Worm (Caenorhabditis elegans) whole organism, L1 larva: Measurements from ENCODE around the gene D1046.16.

Experiments
- C04F5.9 ChIP-seq: sonication (generic microtip); optimal IDR thresholded peaks from 2 replicates; lab custom pipeline; 2016; ENCODE audit warnings: missing genetic modification characterization, missing compliant biosample characterization
- C16A3.4 ChIP-seq: fragments of 150-350 bp; optimal IDR thresholded peaks from 2 replicates; lab custom pipeline; 2014; ENCODE audit warnings: missing biosample characterization, missing genetic modification characterization
- F16B12.6 ChIP-seq: fragments of 150-350 bp; optimal IDR thresholded peaks from 2 replicates; lab custom pipeline; 2014; ENCODE audit warnings: missing biosample characterization, missing genetic modification characterization
- Y116A8C.19 ChIP-seq: sonication (generic microtip); optimal IDR thresholded peaks from 2 replicates; lab custom pipeline; 2016; ENCODE audit warnings: missing compliant biosample characterization, missing genetic modification characterization, borderline replicate concordance
- aha-1 ChIP-seq: fragments of 150-350 bp; optimal IDR thresholded peaks from 2 replicates; lab custom pipeline; 2014; ENCODE audit warnings: missing biosample characterization, missing genetic modification characterization
- alr-1 ChIP-seq: fragments of 200-800 bp; sonication (Bioruptor generic); optimal IDR thresholded peaks from 2 replicates; lab custom pipeline; 2018; ENCODE audit warnings: borderline replicate concordance, mild to moderate bottlenecking, missing genetic modification characterization, missing compliant biosample characterization
- ama-1 ChIP-seq: fragments of 150-350 bp; optimal IDR thresholded peaks from 2 replicates; lab custom pipeline; 2014
- blmp-1 ChIP-seq: fragments of 150-350 bp; optimal IDR thresholded peaks from 2 replicates; lab custom pipeline; 2014; ENCODE audit warnings: missing biosample characterization, missing genetic modification characterization
- ceh-88 ChIP-seq: fragments of 200-800 bp; sonication (Bioruptor generic); IDR thresholded peaks from 2 replicates; pipeline ENCODE4 v1.3.6; 2022; ENCODE audit warnings: missing genetic modification characterization, missing compliant biosample characterization
- ceh-90 ChIP-seq: sonication (generic microtip); optimal IDR thresholded peaks from 2 replicates; lab custom pipeline; 2016; ENCODE audit warnings: missing genetic modification characterization, missing compliant biosample characterization
- dpl-1 ChIP-seq, 3 experiments: fragments of 150-350 bp in 2 of 3; sonication (generic microtip) in 1 of 3; optimal IDR thresholded peaks; 2 replicates each; lab custom pipeline; 2014 to 2017; ENCODE audit warnings: missing biosample characterization in 3 of 3, missing genetic modification characterization in 3 of 3, missing genetic modification reagents in 3 of 3
- dsc-1 ChIP-seq: sonication (generic microtip); optimal IDR thresholded peaks from 2 replicates; lab custom pipeline; 2016; ENCODE audit warnings: mild to moderate bottlenecking, missing genetic modification characterization, missing compliant biosample characterization
- efl-1 ChIP-seq, 4 experiments: fragments of 150-350 bp; optimal IDR thresholded peaks in 3 of 4; peaks in 1 of 4; 1 replicate in 1 of 4; 2 replicates in 3 of 4; lab custom pipeline; 2014; ENCODE audit warnings: missing biosample characterization in 2 of 4, missing genetic modification characterization in 2 of 4, missing genetic modification reagents in 2 of 4
- egl-27 ChIP-seq, 2 experiments: fragments of 150-350 bp in 1 of 2; sonication (generic microtip); optimal IDR thresholded peaks; 3 replicates each; lab custom pipeline; 2017 to 2018; ENCODE audit warnings: missing biosample characterization in 2 of 2, missing genetic modification characterization in 2 of 2, missing genetic modification reagents in 2 of 2
- ets-5 ChIP-seq: fragments of 200-800 bp; sonication (Bioruptor generic); IDR thresholded peaks from 2 replicates; pipeline ENCODE4 v1.3.6; 2022; ENCODE audit warnings: missing genetic modification characterization, missing compliant biosample characterization
- fkh-10 ChIP-seq: sonication (generic microtip); optimal IDR thresholded peaks from 2 replicates; lab custom pipeline; 2017; ENCODE audit warnings: missing biosample characterization, missing genetic modification reagents, missing genetic modification characterization
- fkh-8 ChIP-seq: sonication (generic microtip); optimal IDR thresholded peaks from 2 replicates; lab custom pipeline; 2016; ENCODE audit warnings: mild to moderate bottlenecking, missing genetic modification characterization, missing compliant biosample characterization
- fos-1 ChIP-seq: fragments of 150-350 bp; optimal IDR thresholded peaks from 2 replicates; lab custom pipeline; 2014; ENCODE audit warnings: missing biosample characterization, missing genetic modification characterization
- grh-1 ChIP-seq: fragments of 200-800 bp; sonication (Bioruptor generic); IDR thresholded peaks from 2 replicates; pipeline ENCODE4 v1.3.6; 2022; ENCODE audit warnings: missing genetic modification reagents, missing genetic modification characterization, missing compliant biosample characterization
- hlh-17 ChIP-seq: fragments of 200-800 bp; sonication (Bioruptor generic); optimal IDR thresholded peaks from 2 replicates; lab custom pipeline; 2018; ENCODE audit warnings: missing genetic modification characterization, mild to moderate bottlenecking, missing compliant biosample characterization, moderate library complexity, borderline replicate concordance
- hlh-4 ChIP-seq: sonication (generic microtip); optimal IDR thresholded peaks from 2 replicates; lab custom pipeline; 2016; ENCODE audit warnings: mild to moderate bottlenecking, missing genetic modification characterization, missing compliant biosample characterization
- hpl-2 ChIP-seq: fragments of 150-350 bp; optimal IDR thresholded peaks from 2 replicates; lab custom pipeline; 2014; ENCODE audit warnings: missing biosample characterization, missing genetic modification reagents, missing genetic modification characterization
- irx-1 ChIP-seq: sonication (generic microtip); optimal IDR thresholded peaks from 2 replicates; lab custom pipeline; 2016; ENCODE audit warnings: missing genetic modification characterization, missing compliant biosample characterization
- lin-15B ChIP-seq: fragments of 150-350 bp; sonication (generic microtip); optimal IDR thresholded peaks from 3 replicates; lab custom pipeline; 2014; ENCODE audit warnings: missing biosample characterization, missing genetic modification characterization
- lin-35 ChIP-seq, 2 experiments: fragments of 150-350 bp; optimal IDR thresholded peaks; 2 replicates each; lab custom pipeline; 2014; ENCODE audit warnings: missing biosample characterization in 2 of 2, missing genetic modification characterization in 2 of 2, missing genetic modification reagents in 2 of 2
- lin-39 ChIP-seq: fragments of 150-350 bp; optimal IDR thresholded peaks from 2 replicates; lab custom pipeline; 2014; ENCODE audit warnings: missing biosample characterization, missing genetic modification reagents, missing genetic modification characterization
- lir-3 ChIP-seq: sonication (generic microtip); optimal IDR thresholded peaks from 2 replicates; lab custom pipeline; 2016; ENCODE audit warnings: mild to moderate bottlenecking, missing genetic modification characterization, moderate library complexity, missing compliant biosample characterization; ENCODE audit not compliant: poor library complexity
- nhr-11 ChIP-seq: fragments of 150-350 bp; optimal IDR thresholded peaks from 2 replicates; lab custom pipeline; 2014; ENCODE audit warnings: missing biosample characterization, missing genetic modification characterization
- nhr-12 ChIP-seq: sonication (generic microtip); optimal IDR thresholded peaks from 2 replicates; lab custom pipeline; 2017; ENCODE audit warnings: missing biosample characterization, missing genetic modification characterization
- nhr-19 ChIP-seq: fragments of 200-800 bp; sonication (Bioruptor generic); conservative IDR thresholded peaks from 2 replicates; pipeline ENCODE4 v1.3.6; 2022; ENCODE audit warnings: missing genetic modification characterization, missing compliant biosample characterization
- nhr-47 ChIP-seq: sonication (generic microtip); optimal IDR thresholded peaks from 2 replicates; lab custom pipeline; 2016; ENCODE audit warnings: mild to moderate bottlenecking, missing genetic modification characterization, moderate library complexity, missing compliant biosample characterization
- nhr-71 ChIP-seq: sonication (generic microtip); optimal IDR thresholded peaks from 2 replicates; lab custom pipeline; 2016; ENCODE audit warnings: mild to moderate bottlenecking, missing genetic modification characterization, moderate library complexity, missing compliant biosample characterization
- nhr-77 ChIP-seq: fragments of 150-350 bp; optimal IDR thresholded peaks from 2 replicates; lab custom pipeline; 2014; ENCODE audit warnings: missing biosample characterization, missing genetic modification characterization
- nhr-84 ChIP-seq: sonication (generic microtip); optimal IDR thresholded peaks from 2 replicates; lab custom pipeline; 2017; ENCODE audit warnings: missing biosample characterization, missing genetic modification characterization
- nhr-85 ChIP-seq: sonication (generic microtip); peaks from one replicate; lab custom pipeline; 2016; ENCODE audit warnings: missing genetic modification characterization, inconsistent platforms, missing compliant biosample characterization
- pag-3 ChIP-seq: sonication (generic microtip); optimal IDR thresholded peaks from 2 replicates; lab custom pipeline; 2017; ENCODE audit warnings: missing genetic modification characterization, mild to moderate bottlenecking, missing compliant biosample characterization, antibody characterized with exemption, borderline replicate concordance; ENCODE audit not compliant: insufficient read depth
- pax-3 ChIP-seq: fragments of 200-800 bp; sonication (Bioruptor generic); optimal IDR thresholded peaks from 2 replicates; lab custom pipeline; 2018; ENCODE audit warnings: mild to moderate bottlenecking, missing genetic modification characterization, moderate library complexity, missing compliant biosample characterization
- pqm-1 ChIP-seq: sonication (generic microtip); optimal IDR thresholded peaks from 3 replicates; lab custom pipeline; 2017; ENCODE audit warnings: missing biosample characterization, missing genetic modification characterization
- rnt-1 ChIP-seq: sonication (generic microtip); optimal IDR thresholded peaks from 2 replicates; lab custom pipeline; 2016; ENCODE audit warnings: mild to moderate bottlenecking, missing genetic modification characterization, moderate library complexity, missing compliant biosample characterization
- tlp-1 ChIP-seq: fragments of 150-350 bp; optimal IDR thresholded peaks from 2 replicates; lab custom pipeline; 2014; ENCODE audit warnings: missing biosample characterization, missing genetic modification characterization
- unc-130 ChIP-seq: fragments of 150-350 bp; optimal IDR thresholded peaks from 2 replicates; lab custom pipeline; 2017; ENCODE audit warnings: missing biosample characterization, missing genetic modification characterization, inconsistent platforms
- unc-30 ChIP-seq: sonication (generic microtip); optimal IDR thresholded peaks from 2 replicates; lab custom pipeline; 2017; ENCODE audit warnings: missing biosample characterization, missing genetic modification characterization
- unc-62 ChIP-seq: fragments of 150-350 bp; optimal IDR thresholded peaks from 2 replicates; lab custom pipeline; 2014; ENCODE audit warnings: missing biosample characterization, missing genetic modification reagents, missing genetic modification characterization
- unc-86 ChIP-seq: sonication (generic microtip); optimal IDR thresholded peaks from 2 replicates; lab custom pipeline; 2016; ENCODE audit warnings: missing genetic modification characterization, missing compliant biosample characterization
- unc-98 ChIP-seq: fragments of 200-800 bp; sonication (Bioruptor generic); IDR thresholded peaks from 2 replicates; pipeline ENCODE4 v1.3.6; 2022; ENCODE audit warnings: missing genetic modification characterization, missing compliant biosample characterization
- zag-1 ChIP-seq: fragments of 150-350 bp; optimal IDR thresholded peaks from 2 replicates; lab custom pipeline; 2014; ENCODE audit warnings: missing biosample characterization, missing genetic modification characterization
- zip-4 ChIP-seq: fragments of 200-800 bp; sonication (Bioruptor generic); optimal IDR thresholded peaks from 2 replicates; lab custom pipeline; 2018; ENCODE audit warnings: mild to moderate bottlenecking, missing genetic modification characterization, moderate library complexity, missing compliant biosample characterization
- ztf-4 ChIP-seq: fragments of 150-350 bp; optimal IDR thresholded peaks from 2 replicates; lab custom pipeline; 2014; ENCODE audit warnings: missing biosample characterization, missing genetic modification characterization

The D1046.16 gene

ce11 chrIV:8891131-8891530 lies 30.8 kb upstream of the D1046.16 start, which contains the start of gene spr-2 (continued):
- no peak for TF ChIP-seq tlp-1 (tag; lab: Kevin White, UChicago)
- TF ChIP-seq, all 84 proteins: peak for 49

DNA sequence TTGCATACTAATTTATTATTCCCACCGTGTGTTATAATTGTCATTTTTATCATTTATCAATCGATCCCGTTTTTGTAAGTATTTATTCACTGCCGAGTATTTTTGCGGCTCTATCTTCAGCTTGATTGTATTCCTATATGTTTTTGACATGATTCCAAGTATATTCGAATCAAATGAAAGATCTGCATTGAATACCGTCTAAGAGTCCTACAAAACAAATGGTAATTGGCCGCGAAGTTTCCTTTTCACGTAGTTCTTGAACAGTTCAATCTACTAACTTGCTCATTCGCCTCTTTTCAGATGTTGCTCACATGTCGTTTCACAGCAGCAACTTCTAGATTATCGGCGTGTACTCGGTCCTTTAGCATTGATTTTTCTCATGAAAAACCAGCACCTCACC lies 29.4 kb upstream of the D1046.16 start, which contains the start of gene C27B7.2:
Gene C27B7.2 (plus strand): TSS at position 301 of the 400 bp plus-strand sequence.
- TF ChIP-seq efl-1 (optimal IDR thresholded peaks at IDR 0.05; lab: Kevin White, UChicago) (no peak), efl-1 (GFP tag; optimal IDR thresholded peaks at IDR 0.05 in 1 of 2; lab: Kevin White, UChicago) (no peak), hpl-2 (GFP tag; lab: Kevin White, UChicago) (no peak), nhr-85 (tag; lab: Kevin White, UChicago) (no peak), dsc-1 (no peak), rnt-1 (no peak), hlh-4 (no peak), ama-1 (lab: Kevin White, UChicago) (no peak), pqm-1 (tag; lab: Kevin White, UChicago) (no peak)

DNA sequence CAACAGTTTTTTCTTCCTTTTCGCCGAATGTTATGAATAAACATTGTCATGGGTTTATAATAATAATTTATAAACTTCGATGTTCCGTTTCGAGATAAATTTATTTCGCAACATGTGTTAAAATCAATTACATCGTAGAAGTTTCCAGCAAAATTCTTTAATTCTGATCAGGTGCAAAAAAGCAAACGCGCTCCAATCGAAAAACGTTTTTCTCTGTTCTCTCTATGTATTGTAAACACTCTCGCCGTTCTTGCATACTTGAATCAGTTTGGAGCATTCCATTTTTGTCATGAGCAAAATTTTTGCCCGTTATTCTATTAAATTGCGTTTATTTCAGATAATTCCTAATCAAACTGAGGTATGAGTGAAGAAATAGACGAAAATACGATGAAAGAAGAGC lies 28.2 kb upstream of the D1046.16 start, which contains the start of gene rad-54.L2:
Gene rad-54.L2 (plus strand): TSS at position 332 of the 400 bp plus-strand sequence.
- no peak for TF ChIP-seq nhr-12 (tag; lab: Kevin White, UChicago)
- TF ChIP-seq F16B12.6: peak; percentile 12
- TF ChIP-seq lin-35 (GFP tag; optimal IDR thresholded peaks at IDR 0.05; lab: Kevin White, UChicago): peak; percentile 58 to 80
- peak; percentile 57 for TF ChIP-seq dsc-1
- TF ChIP-seq tlp-1 (tag; lab: Kevin White, UChicago): no peak
- no peak for TF ChIP-seq egl-27 (tag; optimal IDR thresholded peaks at IDR 0.05; lab: Kevin White, UChicago)
- TF ChIP-seq Y116A8C.19 (tag; lab: Kevin White, UChicago): no peak
- peak; percentile 58 for TF ChIP-seq nhr-71 (tag; lab: Kevin White, UChicago)
- TF ChIP-seq ama-1 (lab: Kevin White, UChicago): no peak
- no peak for TF ChIP-seq lir-3 (tag; lab: Kevin White, UChicago)
- no peak for TF ChIP-seq ceh-90 (tag; lab: Kevin White, UChicago)
- no peak for TF ChIP-seq zag-1
- TF ChIP-seq lin-15B (tag; lab: Kevin White, UChicago): peak; percentile 35
- TF ChIP-seq nhr-77 (tag; lab: Kevin White, UChicago): peak; percentile 10
- TF ChIP-seq nhr-11 (tag; lab: Kevin White, UChicago): no peak
- TF ChIP-seq ets-5 (GFP tag; lab: Robert Waterston, UW): no peak
- peak; percentile 17 for TF ChIP-seq blmp-1
- peak; percentile 64 for TF ChIP-seq nhr-47 (tag; lab: Kevin White, UChicago)
- no peak for TF ChIP-seq hlh-17 (GFP tag; lab: Kevin White, UChicago)
- peak; percentile 43 to 63 (median 52) for TF ChIP-seq dpl-1 (GFP tag; optimal IDR thresholded peaks at IDR 0.05; lab: Kevin White, UChicago)
- peak; percentile 79 for TF ChIP-seq fkh-8 (tag; lab: Kevin White, UChicago)
- no peak for TF ChIP-seq pag-3
- no peak for TF ChIP-seq alr-1 (tag; lab: Kevin White, UChicago)
- peak; percentile 5 for TF ChIP-seq fos-1
- no peak for TF ChIP-seq ceh-88 (GFP tag; lab: Robert Waterston, UW)
- TF ChIP-seq unc-86: no peak
- no peak for TF ChIP-seq pax-3
- TF ChIP-seq C16A3.4: no peak
- TF ChIP-seq grh-1 (GFP tag; lab: Robert Waterston, UW): no peak
- TF ChIP-seq nhr-84 (tag; lab: Kevin White, UChicago): no peak
- TF ChIP-seq fkh-10 (GFP tag; lab: Kevin White, UChicago): no peak
- TF ChIP-seq zip-4: peak; percentile 39
- TF ChIP-seq C04F5.9: no peak
- TF ChIP-seq lin-39 (tag; lab: Kevin White, UChicago): no peak
- TF ChIP-seq unc-30: no peak
- no peak for TF ChIP-seq unc-62
- no peak for TF ChIP-seq ztf-4
- TF ChIP-seq nhr-85 (tag; lab: Kevin White, UChicago): peak; percentile 5
- TF ChIP-seq efl-1 (optimal IDR thresholded peaks at IDR 0.05; lab: Kevin White, UChicago): peak; percentile 54 to 65
- TF ChIP-seq efl-1 (GFP tag; optimal IDR thresholded peaks at IDR 0.05 in 1 of 2; lab: Kevin White, UChicago): peak; percentile 65 to 93
- TF ChIP-seq aha-1 (tag; lab: Kevin White, UChicago): no peak
- TF ChIP-seq nhr-19 (GFP tag; lab: Robert Waterston, UW): no peak
- peak; percentile 13 for TF ChIP-seq irx-1 (tag; lab: Kevin White, UChicago)
- no peak for TF ChIP-seq unc-98 (GFP tag; lab: Robert Waterston, UW)
- TF ChIP-seq unc-130 (tag; lab: Kevin White, UChicago): no peak
